Worm (Caenorhabditis elegans): ENCODE measurements around the gene F17E9.18.
A peak's percentile ranks its signal among the peaks of the same experiment; 100 is the strongest.

F17E9.18 gene

ce11 chrIV:8377501-8377900 is 30.6 kb upstream of the F17E9.18 start, which contains the start of gene D2096.7 (continued):
- TF ChIP-seq bed-1 (GFP tag; IDR thresholded peaks at IDR 0.05), result peak; percentile 92
- TF ChIP-seq nhr-120 (GFP tag; IDR thresholded peaks at IDR 0.05), result 0 out of 2 replicates have a peak, but pooled peaks have one; percentile 55
- peak; percentile 74 for TF ChIP-seq ama-1 (optimal IDR thresholded peaks at IDR 0.05)
- peak; percentile 76 to 95 for TF ChIP-seq ama-1 (GFP tag; optimal IDR thresholded peaks at IDR 0.05)
- no peak for TF ChIP-seq ceh-40 (GFP tag; IDR thresholded peaks at IDR 0.05)
- TF ChIP-seq zim-3 (tag; optimal IDR thresholded peaks at IDR 0.05), result peak; percentile 64
- peak; percentile 74 for TF ChIP-seq ceh-100 (GFP tag; IDR thresholded peaks at IDR 0.05)
- TF ChIP-seq efl-1 (GFP tag; optimal IDR thresholded peaks at IDR 0.05), result no peak
- TF ChIP-seq mel-28 (tag; optimal IDR thresholded peaks at IDR 0.05; ENCODE audit: borderline replicate concordance), result no peak
- peak; percentile 72 for TF ChIP-seq F57C9.4 (tag; optimal IDR thresholded peaks at IDR 0.05)
- TF ChIP-seq tlf-1 (GFP tag; optimal IDR thresholded peaks at IDR 0.05), result peak; percentile 62
- peak; percentile 79 for TF ChIP-seq dpff-1 (tag; optimal IDR thresholded peaks at IDR 0.05)
- no peak for TF ChIP-seq ztf-6 (GFP tag; IDR thresholded peaks at IDR 0.05)
- TF ChIP-seq F52B5.7 (tag; optimal IDR thresholded peaks at IDR 0.05), result peak; percentile 93
- peak; percentile 96 for TF ChIP-seq hrde-1 (tag; optimal IDR thresholded peaks at IDR 0.05; ENCODE audit: borderline replicate concordance)
- no peak for TF ChIP-seq unc-62 (GFP tag; optimal IDR thresholded peaks at IDR 0.05)
- peak; percentile 32 for TF ChIP-seq ZK185.1 (tag; optimal IDR thresholded peaks at IDR 0.05; ENCODE audit: poor library complexity, severe bottlenecking)
- TF ChIP-seq attf-5 (GFP tag; optimal IDR thresholded peaks at IDR 0.05), result peak; percentile 67
- peak; percentile 76 for TF ChIP-seq C17E4.6 (GFP tag; IDR thresholded peaks at IDR 0.05)
- peak; percentile 51; the same call in 1 of the 2 replicates for TF ChIP-seq egl-18 (GFP tag; IDR thresholded peaks at IDR 0.05)
- TF ChIP-seq madf-10 (tag; optimal IDR thresholded peaks at IDR 0.05), result no peak
- no peak for TF ChIP-seq lag-1 (GFP tag; IDR thresholded peaks at IDR 0.05)
- no peak for TF ChIP-seq Y67H2A.10 (GFP tag; conservative IDR thresholded peaks at IDR 0.05)
- TF ChIP-seq cebp-2 (GFP tag; IDR thresholded peaks at IDR 0.05), result peak; percentile 70; the same call in 1 of the 2 replicates
- no peak for TF ChIP-seq lsy-27 (tag; optimal IDR thresholded peaks at IDR 0.05; ENCODE audit: borderline replicate concordance, insufficient read depth)
- TF ChIP-seq K11D2.4 (GFP tag; IDR thresholded peaks at IDR 0.05), result 0 out of 2 replicates have a peak, but pooled peaks have one; percentile 22
- TF ChIP-seq C06A6.2 (GFP tag; conservative IDR thresholded peaks at IDR 0.05), result no peak
- peak; percentile 78 for TF ChIP-seq die-1 (tag; optimal IDR thresholded peaks at IDR 0.05)
- TF ChIP-seq K12H6.12 (tag; optimal IDR thresholded peaks at IDR 0.05), result peak; percentile 46
- no peak for TF ChIP-seq F22D6.2 (tag; optimal IDR thresholded peaks at IDR 0.05)
- TF ChIP-seq lir-1 (GFP tag; conservative IDR thresholded peaks at IDR 0.05), result no peak
- peak in 1 of 3 experiments; percentile 67 for TF ChIP-seq lin-35 (GFP tag; optimal IDR thresholded peaks at IDR 0.05)
- no peak for TF ChIP-seq rpc-1 (optimal IDR thresholded peaks at IDR 0.05)
- TF ChIP-seq rpc-1 (tag; optimal IDR thresholded peaks at IDR 0.05), result peak; percentile 11
- no peak for TF ChIP-seq nhr-179 (tag; optimal IDR thresholded peaks at IDR 0.05)
- peak; percentile 74 for TF ChIP-seq lin-54 (GFP tag; optimal IDR thresholded peaks at IDR 0.05)
- no peak for TF ChIP-seq ccch-3 (GFP tag; optimal IDR thresholded peaks at IDR 0.05)
- peak; percentile 54; the same call in 1 of the 2 replicates for TF ChIP-seq hmg-1.2 (GFP tag; IDR thresholded peaks at IDR 0.05)
- TF ChIP-seq nhr-90 (tag; optimal IDR thresholded peaks at IDR 0.05), result peak; percentile 81
- peak; percentile 68; the same call in 1 of the 2 replicates for TF ChIP-seq hlh-26 (GFP tag; conservative IDR thresholded peaks at IDR 0.05)
- no peak for TF ChIP-seq aptf-2 (GFP tag; conservative IDR thresholded peaks at IDR 0.05)
- TF ChIP-seq sptf-2 (GFP tag; optimal IDR thresholded peaks at IDR 0.05), result no peak
- TF ChIP-seq B0261.1 (tag; optimal IDR thresholded peaks at IDR 0.05), result peak; percentile 35
- peak; percentile 48 for TF ChIP-seq snpc-1.1 (tag; optimal IDR thresholded peaks at IDR 0.05; ENCODE audit: insufficient read depth)
- TF ChIP-seq snpc-1.3 (tag; optimal IDR thresholded peaks at IDR 0.05; ENCODE audit: insufficient read depth), result peak; percentile 89
- TF ChIP-seq gei-17 (GFP tag; optimal IDR thresholded peaks at IDR 0.05), result peak; percentile 53
- TF ChIP-seq F55B11.4 (tag; optimal IDR thresholded peaks at IDR 0.05; ENCODE audit: borderline replicate concordance, insufficient read depth), result no peak
- no peak for TF ChIP-seq nfya-1 (tag; optimal IDR thresholded peaks at IDR 0.05; ENCODE audit: borderline replicate concordance, insufficient read depth)

Measured in whole organism, young adult.